Worm (Caenorhabditis elegans) whole organism, L3 larva: ENCODE measurements around the gene Y69A2AR.47.

Experiments used
- R02D3.7 ChIP-seq: fragments of 150-350 bp; optimal IDR thresholded peaks from 2 replicates; lab custom pipeline; 2014; ENCODE audit warnings: missing biosample characterization, missing genetic modification characterization
- aly-2 ChIP-seq: fragments of 150-350 bp; optimal IDR thresholded peaks from 2 replicates; lab custom pipeline; 2014; ENCODE audit warnings: missing biosample characterization, missing genetic modification characterization
- ceh-28 ChIP-seq: fragments of 150-350 bp; optimal IDR thresholded peaks from 2 replicates; lab custom pipeline; 2014; ENCODE audit warnings: missing biosample characterization, missing genetic modification reagents, missing genetic modification characterization
- ceh-82 ChIP-seq: fragments of 150-350 bp; optimal IDR thresholded peaks from 2 replicates; lab custom pipeline; 2014; ENCODE audit warnings: missing biosample characterization, missing genetic modification characterization
- ceh-9 ChIP-seq: sonication (generic microtip); optimal IDR thresholded peaks from 2 replicates; lab custom pipeline; 2018; ENCODE audit warnings: missing biosample characterization, missing genetic modification characterization
- daf-12 ChIP-seq: fragments of 150-350 bp; optimal IDR thresholded peaks from 2 replicates; lab custom pipeline; 2014; ENCODE audit warnings: missing biosample characterization, missing genetic modification reagents, missing genetic modification characterization
- egl-27 ChIP-seq: sonication (generic microtip); optimal IDR thresholded peaks from 4 replicates; lab custom pipeline; 2017; ENCODE audit warnings: missing biosample characterization, missing genetic modification reagents, missing genetic modification characterization
- egl-5 ChIP-seq: fragments of 150-350 bp; optimal IDR thresholded peaks from 2 replicates; lab custom pipeline; 2017; ENCODE audit warnings: missing biosample characterization, missing genetic modification reagents, missing genetic modification characterization, inconsistent platforms
- elt-1 ChIP-seq: fragments of 150-350 bp; optimal IDR thresholded peaks from 2 replicates; lab custom pipeline; 2014; ENCODE audit warnings: missing biosample characterization, missing genetic modification characterization
- elt-2 ChIP-seq: sonication (generic microtip); optimal IDR thresholded peaks from 2 replicates; lab custom pipeline; 2016; ENCODE audit warnings: missing genetic modification reagents, mild to moderate bottlenecking, missing genetic modification characterization, missing compliant biosample characterization
- elt-3 ChIP-seq, 3 experiments: fragments of 150-350 bp in 1 of 3; sonication (generic microtip) in 2 of 3; optimal IDR thresholded peaks; 2 replicates in 2 of 3; 4 replicates in 1 of 3; lab custom pipeline; 2014 to 2017; ENCODE audit warnings: missing biosample characterization in 3 of 3, missing genetic modification characterization in 3 of 3
- fkh-10 ChIP-seq: sonication (generic microtip); optimal IDR thresholded peaks from 2 replicates; lab custom pipeline; 2017; ENCODE audit warnings: missing biosample characterization, missing genetic modification reagents, missing genetic modification characterization
- hmg-11 ChIP-seq: sonication (generic microtip); optimal IDR thresholded peaks from 2 replicates; lab custom pipeline; 2016; ENCODE audit warnings: missing genetic modification characterization, missing compliant biosample characterization
- jun-1 ChIP-seq: fragments of 150-350 bp; optimal IDR thresholded peaks from 2 replicates; lab custom pipeline; 2014; ENCODE audit warnings: missing biosample characterization, missing genetic modification reagents, missing genetic modification characterization
- lin-15B ChIP-seq: fragments of 150-350 bp; optimal IDR thresholded peaks from 2 replicates; lab custom pipeline; 2014; ENCODE audit warnings: missing biosample characterization, missing genetic modification characterization
- lsy-12 ChIP-seq: sonication (generic microtip); optimal IDR thresholded peaks from 2 replicates; lab custom pipeline; 2016; ENCODE audit warnings: mild to moderate bottlenecking, missing genetic modification characterization, missing compliant biosample characterization
- mml-1 ChIP-seq: fragments of 150-350 bp; sonication (generic microtip); optimal IDR thresholded peaks from 3 replicates; lab custom pipeline; 2014; ENCODE audit warnings: missing biosample characterization, missing genetic modification characterization
- nfya-1 ChIP-seq: sonication (generic microtip); optimal IDR thresholded peaks from 2 replicates; lab custom pipeline; 2017; ENCODE audit warnings: missing genetic modification characterization, mild to moderate bottlenecking, missing compliant biosample characterization, antibody characterized with exemption, moderate library complexity; ENCODE audit not compliant: insufficient read depth
- nhr-12 ChIP-seq: fragments of 150-350 bp; optimal IDR thresholded peaks from 2 replicates; lab custom pipeline; 2014; ENCODE audit warnings: missing biosample characterization, missing genetic modification characterization
- nhr-23 ChIP-seq: fragments of 150-350 bp; optimal IDR thresholded peaks from 2 replicates; lab custom pipeline; 2014; ENCODE audit warnings: missing biosample characterization, missing genetic modification reagents, missing genetic modification characterization
- nhr-25 ChIP-seq: sonication (generic microtip); optimal IDR thresholded peaks from 2 replicates; lab custom pipeline; 2017; ENCODE audit warnings: missing biosample characterization, missing genetic modification characterization
- nhr-76 ChIP-seq: fragments of 150-350 bp; sonication (generic microtip); optimal IDR thresholded peaks from 5 replicates; lab custom pipeline; 2014; ENCODE audit warnings: missing biosample characterization, missing genetic modification characterization
- nhr-77 ChIP-seq: fragments of 150-350 bp; optimal IDR thresholded peaks from 2 replicates; lab custom pipeline; 2014; ENCODE audit warnings: missing biosample characterization, missing genetic modification characterization
- pha-4 ChIP-seq: fragments of 150-350 bp; optimal IDR thresholded peaks from 2 replicates; lab custom pipeline; 2014; ENCODE audit warnings: missing biosample characterization, missing genetic modification reagents, missing genetic modification characterization
- pqm-1 ChIP-seq: fragments of 150-350 bp; optimal IDR thresholded peaks from 2 replicates; lab custom pipeline; 2017; ENCODE audit warnings: missing biosample characterization, missing genetic modification characterization, inconsistent platforms
- snpc-4 ChIP-seq: fragments of 150-350 bp; optimal IDR thresholded peaks from 2 replicates; lab custom pipeline; 2014; ENCODE audit warnings: missing biosample characterization, missing genetic modification characterization
- tbx-2 ChIP-seq: sonication (generic microtip); optimal IDR thresholded peaks from 2 replicates; lab custom pipeline; 2016; ENCODE audit warnings: mild to moderate bottlenecking, missing genetic modification characterization, missing compliant biosample characterization
- unc-62 ChIP-seq: fragments of 150-350 bp; sonication (generic microtip); optimal IDR thresholded peaks from 4 replicates; lab custom pipeline; 2014; ENCODE audit warnings: missing biosample characterization, missing genetic modification reagents, missing genetic modification characterization
- zag-1 ChIP-seq: fragments of 150-350 bp; optimal IDR thresholded peaks from 2 replicates; lab custom pipeline; 2014; ENCODE audit warnings: missing biosample characterization, missing genetic modification characterization
- ztf-11 ChIP-seq: fragments of 150-350 bp; optimal IDR thresholded peaks from 2 replicates; lab custom pipeline; 2014; ENCODE audit warnings: missing biosample characterization, missing genetic modification characterization
- ztf-4 ChIP-seq: fragments of 150-350 bp; optimal IDR thresholded peaks from 2 replicates; lab custom pipeline; 2014; ENCODE audit warnings: missing biosample characterization, missing genetic modification characterization

Gene Y69A2AR.47

ce11 chrIV:2610409-2610808 lies 12.9 kb downstream of the Y69A2AR.47 start, which contains the start of gene Y69A2AR.32:
TSS of gene Y69A2AR.32 (plus strand) at chrIV:2610436.
- TF ChIP-seq nhr-23 = no peak

ce11 chrIV:2610974-2611373 lies 13.5 kb downstream of the Y69A2AR.47 start:
- TF ChIP-seq nhr-76 (tag; lab: Kevin White, UChicago) = no peak
- TF ChIP-seq elt-3 (tag; optimal IDR thresholded peaks at IDR 0.05; lab: Kevin White, UChicago) = no peak
- no peak for TF ChIP-seq nhr-77
- TF ChIP-seq aly-2 (tag; lab: Kevin White, UChicago) = no peak
- no peak for TF ChIP-seq ceh-82 (tag; lab: Kevin White, UChicago)
- TF ChIP-seq ceh-9 (tag; lab: Kevin White, UChicago) = no peak
- TF ChIP-seq egl-27 = no peak
- TF ChIP-seq snpc-4 (tag; lab: Kevin White, UChicago) = no peak
- no peak for TF ChIP-seq nfya-1 (tag; lab: Kevin White, UChicago)
- TF ChIP-seq hmg-11 (tag; lab: Kevin White, UChicago) = no peak
- no peak for TF ChIP-seq nhr-25 (tag; lab: Kevin White, UChicago)
- no peak for TF ChIP-seq jun-1 (tag; lab: Kevin White, UChicago)
- TF ChIP-seq fkh-10 (GFP tag; lab: Kevin White, UChicago) = no peak

ce11 chrIV:2613011-2613503 lies 15.5 kb downstream of the Y69A2AR.47 start, which contains the start of gene Y69A2AR.28:
TSS of gene Y69A2AR.28 (minus strand) at chrIV:2613061.
- TF ChIP-seq nhr-25 (tag; lab: Kevin White, UChicago) = no peak
- peak; percentile 45 for TF ChIP-seq lin-15B (tag; lab: Kevin White, UChicago)

- peak; percentile 62 for TF ChIP-seq pqm-1 (tag; lab: Kevin White, UChicago)
- peak; percentile 63 for TF ChIP-seq elt-2 (tag; lab: Kevin White, UChicago)
- TF ChIP-seq ceh-28 (tag; lab: Kevin White, UChicago) = no peak
- TF ChIP-seq mml-1 (tag; lab: Kevin White, UChicago) = no peak
- TF ChIP-seq egl-5 = no peak
Observed at ce11 chrIV:2613754-2614244, 16.3 kb downstream of the Y69A2AR.47 start, which contains the start of gene daao-1. TSS of gene daao-1 (plus strand) at chrIV:2614194.

DNA sequence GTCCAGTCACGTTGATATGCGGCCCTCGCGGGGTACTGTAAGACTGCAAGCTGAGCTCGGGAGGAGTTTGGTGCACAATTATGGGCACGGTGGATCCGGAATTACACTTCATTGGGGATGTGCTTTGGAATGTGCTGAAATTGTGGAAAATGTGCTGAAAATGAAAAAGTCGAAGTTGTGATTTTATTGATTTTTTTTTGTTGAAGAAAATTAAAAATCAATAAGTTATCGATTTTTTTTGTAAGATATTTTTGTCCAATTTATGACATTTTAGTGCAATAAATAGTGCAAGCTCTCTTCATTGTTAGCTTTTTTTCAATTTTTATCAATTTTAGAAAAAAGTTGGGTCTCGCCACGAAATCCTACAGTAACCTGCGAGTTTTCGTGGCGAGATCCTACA lies 19.3 kb downstream of the Y69A2AR.47 start:
- TF ChIP-seq nhr-23 (no peak), ceh-28 (tag; lab: Kevin White, UChicago) (peak; percentile 78)

- TF ChIP-seq pqm-1 (tag; lab: Kevin White, UChicago) (peak; percentile 96), nfya-1 (tag; lab: Kevin White, UChicago) (peak; percentile 6), ztf-11 (tag; lab: Kevin White, UChicago) (no peak), elt-2 (tag; lab: Kevin White, UChicago) (peak; percentile 98)
Observed at ce11 chrIV:2618611-2619010, 21.1 kb downstream of the Y69A2AR.47 start, which contains the start of gene smf-3. TSS of gene smf-3 (plus strand) at chrIV:2618869.

DNA sequence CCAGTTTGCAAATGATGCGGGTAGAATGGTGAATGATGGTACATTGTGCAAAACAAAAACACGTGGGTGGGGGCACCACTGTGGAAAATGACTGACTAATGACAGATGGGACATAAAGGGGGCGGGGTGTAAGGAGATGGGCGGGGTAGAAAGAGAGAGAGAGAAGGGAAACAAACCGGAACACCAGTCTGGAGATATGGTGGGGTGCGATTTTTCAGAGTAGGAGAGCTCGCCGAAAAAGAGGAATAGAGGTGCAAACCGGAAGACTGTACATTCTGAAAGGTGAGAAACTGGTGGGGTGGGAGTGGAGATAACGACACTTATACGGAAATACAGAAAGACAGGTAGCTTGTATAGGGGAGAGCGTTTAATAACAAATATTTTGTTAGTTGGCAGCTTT lies 30.7 kb downstream of the Y69A2AR.47 start, which contains the start of gene ngn-1:
Gene ngn-1, minus strand, starts transcription at position 101 of the 400 bp plus-strand sequence.
- no peak for TF ChIP-seq nhr-12
- TF ChIP-seq R02D3.7 (tag; lab: Kevin White, UChicago) = no peak
- TF ChIP-seq pha-4 (tag; lab: Kevin White, UChicago) = no peak
- TF ChIP-seq egl-5 = no peak
- no peak for TF ChIP-seq daf-12 (tag; lab: Kevin White, UChicago)
- TF ChIP-seq unc-62 = no peak
- TF ChIP-seq tbx-2 (tag; lab: Kevin White, UChicago) = no peak
- TF ChIP-seq ceh-9 (tag; lab: Kevin White, UChicago) = no peak
- TF ChIP-seq nfya-1 (tag; lab: Kevin White, UChicago) = no peak
- no peak for TF ChIP-seq ztf-11 (tag; lab: Kevin White, UChicago)
- TF ChIP-seq elt-2 (tag; lab: Kevin White, UChicago) = no peak
- no peak for TF ChIP-seq jun-1 (tag; lab: Kevin White, UChicago)
- TF ChIP-seq lsy-12 (tag; lab: Kevin White, UChicago) = no peak
- TF ChIP-seq ztf-4 = no peak
- no peak for TF ChIP-seq zag-1
- no peak for TF ChIP-seq hmg-11 (tag; lab: Kevin White, UChicago)
- TF ChIP-seq elt-1 (tag; lab: Kevin White, UChicago) = no peak
- TF ChIP-seq fkh-10 (GFP tag; lab: Kevin White, UChicago) = no peak
- no peak for TF ChIP-seq egl-27
